Fruit fly (Drosophila melanogaster): ENCODE data around the gene spartin.

The spartin gene

DNA sequence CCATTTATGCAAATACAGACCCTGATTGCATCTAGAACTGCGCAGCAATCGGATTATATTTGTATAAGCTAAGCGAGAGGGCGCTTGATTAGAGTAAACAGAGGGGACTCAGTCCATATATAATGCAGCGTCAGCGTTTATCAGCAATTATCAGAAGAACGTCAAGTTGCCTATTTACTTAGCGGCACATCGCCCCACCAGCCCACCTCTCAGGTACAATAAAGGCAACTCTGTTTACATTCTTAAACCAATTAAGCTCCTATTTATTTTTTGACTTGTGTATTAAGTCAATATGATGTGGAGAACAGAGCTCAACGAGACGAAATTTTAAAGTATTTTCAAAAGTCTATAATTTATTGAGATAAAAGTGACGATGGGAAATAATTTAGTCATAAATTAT lies 10.3 kb downstream of the spartin start (continued):
- peak; percentile 87 for TF ChIP-seq gsb-n (tag; optimal IDR thresholded peaks at IDR 0.05)
- TF ChIP-seq Elba2 (GFP tag; optimal IDR thresholded peaks at IDR 0.05), result no peak
- TF ChIP-seq Dp (GFP tag; optimal IDR thresholded peaks at IDR 0.05), result no peak
- TF ChIP-seq bab2 (GFP tag; optimal IDR thresholded peaks at IDR 0.05), result no peak
- no peak for TF ChIP-seq zfh2 (GFP tag; optimal IDR thresholded peaks at IDR 0.05)
- peak; percentile 6 for TF ChIP-seq CG1602 (GFP tag; optimal IDR thresholded peaks at IDR 0.05)
- no peak for TF ChIP-seq CG16815 (GFP tag; optimal IDR thresholded peaks at IDR 0.05)
- peak; percentile 71 for TF ChIP-seq crc (GFP tag; optimal IDR thresholded peaks at IDR 0.05)
- TF ChIP-seq Meics (GFP tag; optimal IDR thresholded peaks at IDR 0.05), result peak; percentile 78
- peak; percentile 62 for TF ChIP-seq disco-r (GFP tag; optimal IDR thresholded peaks at IDR 0.05)
- TF ChIP-seq Hmr (GFP tag; optimal IDR thresholded peaks at IDR 0.05), result peak; percentile 90
- no peak for TF ChIP-seq ab (GFP tag; optimal IDR thresholded peaks at IDR 0.05)
- TF ChIP-seq Gsc (GFP tag; IDR thresholded peaks at IDR 0.05), result no peak
- peak; percentile 90 for TF ChIP-seq Fer1 (GFP tag; optimal IDR thresholded peaks at IDR 0.05)
- no peak for TF ChIP-seq Mrtf (GFP tag; IDR thresholded peaks at IDR 0.05)
- TF ChIP-seq trh (GFP tag; optimal IDR thresholded peaks at IDR 0.05), result no peak
- peak; percentile 90 for TF ChIP-seq bcd (GFP tag; optimal IDR thresholded peaks at IDR 0.05)
- peak; percentile 74 for TF ChIP-seq CG7271 (tag; optimal IDR thresholded peaks at IDR 0.05)
- peak; percentile 79 for TF ChIP-seq CG1603 (tag; optimal IDR thresholded peaks at IDR 0.05)
- peak; percentile 18 for TF ChIP-seq fd102C (GFP tag; optimal IDR thresholded peaks at IDR 0.05)
- peak; percentile 74 for TF ChIP-seq CG31365 (tag; optimal IDR thresholded peaks at IDR 0.05)
- TF ChIP-seq D (optimal IDR thresholded peaks at IDR 0.05), result no peak
- peak; percentile 91 for TF ChIP-seq D (GFP tag; optimal IDR thresholded peaks at IDR 0.05)
- no peak for TF ChIP-seq CG8478 (optimal IDR thresholded peaks at IDR 0.05)
- peak; percentile 75 for TF ChIP-seq schlank (tag; optimal IDR thresholded peaks at IDR 0.05)
- peak; percentile 39 for TF ChIP-seq cato (GFP tag; optimal IDR thresholded peaks at IDR 0.05; ENCODE audit: borderline replicate concordance)
- TF ChIP-seq CG32532 (GFP tag; IDR thresholded peaks at IDR 0.05), result no peak
- peak; percentile 78 for TF ChIP-seq CG4820 (GFP tag; optimal IDR thresholded peaks at IDR 0.05)
- peak; percentile 96 for TF ChIP-seq kni (GFP tag; optimal IDR thresholded peaks at IDR 0.05)
- TF ChIP-seq usp (GFP tag; optimal IDR thresholded peaks at IDR 0.05), result no peak
- TF ChIP-seq bsh (GFP tag; optimal IDR thresholded peaks at IDR 0.05), result peak; percentile 32 to 75
- peak; percentile 92 for TF ChIP-seq CG6813 (GFP tag; optimal IDR thresholded peaks at IDR 0.05)
- peak; percentile 81 for TF ChIP-seq CG11504 (tag; optimal IDR thresholded peaks at IDR 0.05)
- TF ChIP-seq Gug (GFP tag; IDR thresholded peaks at IDR 0.05), result no peak
- no peak for TF ChIP-seq Scr (GFP tag; IDR thresholded peaks at IDR 0.05; ENCODE audit: partially characterized antibody)
- TF ChIP-seq exex (tag; optimal IDR thresholded peaks at IDR 0.05), result peak; percentile 75
- peak; percentile 24; the same call in 1 of the 2 replicates for TF ChIP-seq lmd (GFP tag; IDR thresholded peaks at IDR 0.05)
- no peak for TF ChIP-seq inv (GFP tag; IDR thresholded peaks at IDR 0.05; ENCODE audit: partially characterized antibody)
- TF ChIP-seq Sry-β (GFP tag; optimal IDR thresholded peaks at IDR 0.05), result peak; percentile 79
- peak; percentile 78 for TF ChIP-seq TFAM (GFP tag; optimal IDR thresholded peaks at IDR 0.05)
- TF ChIP-seq CG34376 (GFP tag; optimal IDR thresholded peaks at IDR 0.05), result peak; percentile 48
- peak; percentile 74 for TF ChIP-seq CG4328 (GFP tag; optimal IDR thresholded peaks at IDR 0.05)
- peak; percentile 94 for TF ChIP-seq CG1233 (GFP tag; optimal IDR thresholded peaks at IDR 0.05)
- peak; percentile 55 for TF ChIP-seq Nf-YC (tag; optimal IDR thresholded peaks at IDR 0.05)
- peak; percentile 54; the same call in 2 of the 3 replicates for TF ChIP-seq croc (GFP tag; conservative IDR thresholded peaks at IDR 0.05)

Measured in whole organism, embryonic.